Worm (Caenorhabditis elegans): ENCODE results near the gene sre-35.

ce11 chrII:12438441-12438840, 14.2 kb downstream of the sre-35 start, which contains the start of gene Y57A10C.9:
- TF ChIP-seq pha-4 (tag; optimal IDR thresholded peaks at IDR 0.05) (no peak), dmd-4 (tag; optimal IDR thresholded peaks at IDR 0.05; ENCODE audit: borderline replicate concordance) (no peak)
